Worm (Caenorhabditis elegans) whole organism, young adult: ENCODE results near the gene F12F6.1.
A peak's percentile ranks its signal among the peaks of the same experiment; 100 is the strongest.

ENCODE experiments used
- B0019.2 ChIP-seq: fragments of 200-800 bp; sonication (Bioruptor generic); conservative IDR thresholded peaks from 2 replicates; pipeline ENCODE4 v1.3.6; 2022; ENCODE audit warnings: missing genetic modification reagents, missing genetic modification characterization, missing compliant biosample characterization
- C17E4.6 ChIP-seq: fragments of 200-800 bp; sonication (Bioruptor generic); IDR thresholded peaks from 2 replicates; pipeline ENCODE4 v1.3.6; 2022; ENCODE audit warnings: missing genetic modification reagents, missing genetic modification characterization, missing compliant biosample characterization
- F23B12.7 ChIP-seq: sonication (generic microtip); optimal IDR thresholded peaks from 2 replicates; lab custom pipeline; 2017; ENCODE audit warnings: missing genetic modification characterization, mild to moderate bottlenecking, missing compliant biosample characterization, antibody characterized with exemption, moderate library complexity; ENCODE audit not compliant: insufficient read depth
- F33H1.4 ChIP-seq: fragments of 200-800 bp; sonication (Bioruptor generic); IDR thresholded peaks from 2 replicates; pipeline ENCODE4 v1.3.6; 2022; ENCODE audit warnings: missing genetic modification reagents, missing genetic modification characterization, missing compliant biosample characterization
- F37B4.10 ChIP-seq: fragments of 200-800 bp; sonication (Bioruptor generic); IDR thresholded peaks from 2 replicates; pipeline ENCODE4 v1.3.6; 2022; ENCODE audit warnings: missing genetic modification characterization, missing compliant biosample characterization
- F39B2.1 ChIP-seq: fragments of 200-800 bp; sonication (Bioruptor generic); IDR thresholded peaks from 2 replicates; pipeline ENCODE4 v1.3.6; 2022; ENCODE audit warnings: missing genetic modification reagents, missing genetic modification characterization, missing compliant biosample characterization
- F52B5.7 ChIP-seq: sonication (generic microtip); optimal IDR thresholded peaks from 2 replicates; lab custom pipeline; 2016; ENCODE audit warnings: mild to moderate bottlenecking, missing genetic modification characterization, missing compliant biosample characterization
- T07F8.4 ChIP-seq: sonication (generic microtip); optimal IDR thresholded peaks from 2 replicates; lab custom pipeline; 2016; ENCODE audit warnings: mild to moderate bottlenecking, missing genetic modification characterization, moderate library complexity, missing compliant biosample characterization
- Y53F4B.3 ChIP-seq: fragments of 200-800 bp; sonication (Bioruptor generic); IDR thresholded peaks from 2 replicates; pipeline ENCODE4 v1.3.6; 2022; ENCODE audit warnings: missing genetic modification reagents, missing genetic modification characterization, missing compliant biosample characterization
- Y53G8AR.9 ChIP-seq: fragments of 200-800 bp; sonication (Bioruptor generic); conservative IDR thresholded peaks from 2 replicates; pipeline ENCODE4 v1.3.6; 2022; ENCODE audit warnings: missing genetic modification reagents, missing genetic modification characterization, missing compliant biosample characterization
- Y67H2A.10 ChIP-seq: fragments of 200-800 bp; sonication (Bioruptor generic); conservative IDR thresholded peaks from 2 replicates; pipeline ENCODE4 v1.3.6; 2022; ENCODE audit warnings: missing genetic modification reagents, missing genetic modification characterization, missing compliant biosample characterization
- Y79H2A.3 ChIP-seq: fragments of 200-800 bp; sonication (Bioruptor generic); conservative IDR thresholded peaks from 2 replicates; pipeline ENCODE4 v1.3.6; 2022; ENCODE audit warnings: missing genetic modification reagents, missing genetic modification characterization, missing compliant biosample characterization
- ama-1 ChIP-seq, 3 experiments: fragments of 150-350 bp in 1 of 3; sonication (generic microtip) in 2 of 3; optimal IDR thresholded peaks; 2 replicates each; lab custom pipeline; 2014 to 2018; ENCODE audit warnings: missing biosample characterization in 2 of 3, missing genetic modification characterization in 2 of 3, missing genetic modification reagents in 2 of 3
- ccch-3 ChIP-seq: fragments of 200-800 bp; sonication (Bioruptor generic); optimal IDR thresholded peaks from 2 replicates; lab custom pipeline; 2018; ENCODE audit warnings: mild to moderate bottlenecking, missing genetic modification characterization, missing compliant biosample characterization
- ceh-27 ChIP-seq: fragments of 200-800 bp; sonication (Bioruptor generic); optimal IDR thresholded peaks from 2 replicates; lab custom pipeline; 2018; ENCODE audit warnings: mild to moderate bottlenecking, missing genetic modification characterization, moderate library complexity, missing compliant biosample characterization
- ceh-91 ChIP-seq: fragments of 200-800 bp; sonication (Bioruptor generic); IDR thresholded peaks from 2 replicates; pipeline ENCODE4 v1.3.6; 2022; ENCODE audit warnings: missing genetic modification reagents, missing genetic modification characterization, missing compliant biosample characterization
- dox-1 ChIP-seq: fragments of 200-800 bp; sonication (Bioruptor generic); IDR thresholded peaks from 2 replicates; pipeline ENCODE4 v1.3.6; 2022; ENCODE audit warnings: missing genetic modification reagents, missing genetic modification characterization, missing compliant biosample characterization
- dpff-1 ChIP-seq: sonication (generic microtip); optimal IDR thresholded peaks from 2 replicates; lab custom pipeline; 2017; ENCODE audit warnings: mild to moderate bottlenecking, missing genetic modification characterization, missing compliant biosample characterization
- efl-1 ChIP-seq: fragments of 150-350 bp; optimal IDR thresholded peaks from 2 replicates; lab custom pipeline; 2014; ENCODE audit warnings: missing biosample characterization, missing genetic modification reagents, missing genetic modification characterization
- egrh-3 ChIP-seq: fragments of 200-800 bp; sonication (Bioruptor generic); IDR thresholded peaks from 2 replicates; pipeline ENCODE4 v1.3.6; 2022; ENCODE audit warnings: missing genetic modification reagents, missing genetic modification characterization, missing compliant biosample characterization
- ekl-4 ChIP-seq: fragments of 200-800 bp; sonication (Bioruptor generic); IDR thresholded peaks from 2 replicates; pipeline ENCODE4 v1.3.6; 2022; ENCODE audit warnings: missing genetic modification reagents, missing genetic modification characterization, missing compliant biosample characterization
- him-1 ChIP-seq: sonication (generic microtip); optimal IDR thresholded peaks from 2 replicates; lab custom pipeline; 2016; ENCODE audit warnings: missing genotype, missing genetic modification reagents, missing genetic modification characterization, missing compliant biosample characterization
- hmg-1.2 ChIP-seq: fragments of 200-800 bp; sonication (Bioruptor generic); IDR thresholded peaks from 2 replicates; pipeline ENCODE4 v1.3.6; 2022; ENCODE audit warnings: missing genetic modification reagents, missing genetic modification characterization, missing compliant biosample characterization
- hrde-1 ChIP-seq: sonication (generic microtip); optimal IDR thresholded peaks from 2 replicates; lab custom pipeline; 2016; ENCODE audit warnings: missing genetic modification characterization, mild to moderate bottlenecking, missing compliant biosample characterization, moderate library complexity, missing genotype, missing genetic modification reagents, borderline replicate concordance
- hsf-1 ChIP-seq: fragments of 200-800 bp; sonication (Bioruptor generic); IDR thresholded peaks from 2 replicates; pipeline ENCODE4 v1.3.6; 2022; ENCODE audit warnings: missing genetic modification reagents, missing genetic modification characterization, missing compliant biosample characterization
- lin-35 ChIP-seq, 3 experiments: fragments of 150-350 bp in 2 of 3; sonication (generic microtip) in 1 of 3; optimal IDR thresholded peaks; 2 replicates each; lab custom pipeline; 2014 to 2018; ENCODE audit warnings: missing biosample characterization in 3 of 3, missing genetic modification characterization in 3 of 3, missing genetic modification reagents in 3 of 3
- lir-1 ChIP-seq: fragments of 200-800 bp; sonication (Bioruptor generic); conservative IDR thresholded peaks from 2 replicates; pipeline ENCODE4 v1.3.6; 2022; ENCODE audit warnings: missing genetic modification reagents, missing genetic modification characterization, missing compliant biosample characterization
- lsy-27 ChIP-seq: sonication (generic microtip); optimal IDR thresholded peaks from 2 replicates; lab custom pipeline; 2017; ENCODE audit warnings: missing genetic modification characterization, mild to moderate bottlenecking, missing compliant biosample characterization, antibody characterized with exemption, missing genotype, borderline replicate concordance; ENCODE audit not compliant: insufficient read depth
- madf-10 ChIP-seq: sonication (generic microtip); optimal IDR thresholded peaks from 2 replicates; lab custom pipeline; 2016; ENCODE audit warnings: mild to moderate bottlenecking, missing genetic modification characterization, missing compliant biosample characterization
- mcd-1 ChIP-seq: fragments of 200-800 bp; sonication (Bioruptor generic); IDR thresholded peaks from 2 replicates; pipeline ENCODE4 v1.3.6; 2022; ENCODE audit warnings: missing genetic modification reagents, missing genetic modification characterization, missing compliant biosample characterization
- mxl-1 ChIP-seq: sonication (generic microtip); optimal IDR thresholded peaks from 2 replicates; lab custom pipeline; 2016; ENCODE audit warnings: missing genetic modification characterization, missing compliant biosample characterization
- nfyb-1 ChIP-seq: fragments of 200-800 bp; sonication (Bioruptor generic); IDR thresholded peaks from 2 replicates; pipeline ENCODE4 v1.3.6; 2022; ENCODE audit warnings: missing genetic modification reagents, missing genetic modification characterization, missing compliant biosample characterization
- pbrm-1 ChIP-seq: fragments of 200-800 bp; sonication (Bioruptor generic); IDR thresholded peaks from 2 replicates; pipeline ENCODE4 v1.3.6; 2022; ENCODE audit warnings: missing genetic modification reagents, missing genetic modification characterization, missing compliant biosample characterization
- sdz-38 ChIP-seq: sonication (generic microtip); optimal IDR thresholded peaks from 2 replicates; lab custom pipeline; 2016; ENCODE audit warnings: missing genotype, missing genetic modification characterization, missing compliant biosample characterization
- snpc-1.3 ChIP-seq: sonication (generic microtip); optimal IDR thresholded peaks from 2 replicates; lab custom pipeline; 2017; ENCODE audit warnings: missing genetic modification characterization, mild to moderate bottlenecking, missing compliant biosample characterization, antibody characterized with exemption, moderate library complexity, missing genotype, missing genetic modification reagents; ENCODE audit not compliant: insufficient read depth
- somi-1 ChIP-seq: fragments of 200-800 bp; sonication (Bioruptor generic); optimal IDR thresholded peaks from 2 replicates; lab custom pipeline; 2018; ENCODE audit warnings: mild to moderate bottlenecking, missing genetic modification characterization, missing compliant biosample characterization
- tbp1 ChIP-seq: fragments of 200-800 bp; sonication (Bioruptor generic); optimal IDR thresholded peaks from 2 replicates; lab custom pipeline; 2018; ENCODE audit warnings: mild to moderate bottlenecking, missing genetic modification characterization, missing compliant biosample characterization
- tlf-1 ChIP-seq: fragments of 200-800 bp; sonication (Bioruptor generic); optimal IDR thresholded peaks from 2 replicates; lab custom pipeline; 2018; ENCODE audit warnings: mild to moderate bottlenecking, missing genetic modification characterization, missing compliant biosample characterization
- unc-130 ChIP-seq: sonication (generic microtip); optimal IDR thresholded peaks from 2 replicates; lab custom pipeline; 2016; ENCODE audit warnings: missing genetic modification reagents, missing genetic modification characterization, missing compliant biosample characterization
- zfh-2 ChIP-seq: fragments of 200-800 bp; sonication (Bioruptor generic); conservative IDR thresholded peaks from 2 replicates; pipeline ENCODE4 v1.3.6; 2022; ENCODE audit warnings: missing genetic modification reagents, missing genetic modification characterization, missing compliant biosample characterization
- ztf-18 ChIP-seq: sonication (generic microtip); optimal IDR thresholded peaks from 2 replicates; lab custom pipeline; 2016; ENCODE audit warnings: missing genotype, mild to moderate bottlenecking, missing genetic modification characterization, missing compliant biosample characterization
- ztf-22 ChIP-seq: fragments of 200-800 bp; sonication (Bioruptor generic); optimal IDR thresholded peaks from 2 replicates; lab custom pipeline; 2018; ENCODE audit warnings: mild to moderate bottlenecking, missing genetic modification characterization, moderate library complexity, missing compliant biosample characterization

The F12F6.1 gene

DNA sequence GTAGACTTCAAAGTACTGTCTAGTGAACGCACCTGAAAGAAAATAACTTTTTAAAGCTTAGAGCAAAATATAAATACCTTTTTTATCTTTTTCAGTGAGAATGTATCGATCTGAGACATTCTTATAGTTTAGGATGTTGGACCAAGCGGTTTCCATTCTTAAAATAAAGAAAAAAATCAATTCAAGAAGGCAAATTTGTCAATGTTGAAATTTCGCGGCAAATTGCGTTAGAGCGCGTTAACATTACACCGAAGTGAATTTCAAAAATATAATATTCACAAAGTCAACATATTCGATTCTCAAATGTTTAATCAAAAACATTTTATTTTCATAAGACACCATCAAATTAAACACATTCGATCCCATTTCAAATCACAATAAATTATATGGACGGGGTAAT is 22.1 kb upstream of the F12F6.1 start, which contains the start of gene F12F6.7:
TSS of gene F12F6.7 (minus strand) at position 157 of the 400 bp plus-strand sequence.
- TF ChIP-seq dox-1 (GFP tag; lab: Robert Waterston, UW), result no peak
- TF ChIP-seq F39B2.1 (GFP tag; lab: Robert Waterston, UW), result 0 out of 2 replicates have a peak, but pooled peaks have one; percentile 35
- no peak for TF ChIP-seq sdz-38 (tag; lab: Kevin White, UChicago)
- TF ChIP-seq him-1 (tag; lab: Kevin White, UChicago), result no peak
- no peak for TF ChIP-seq Y53F4B.3 (GFP tag; lab: Robert Waterston, UW)
- no peak for TF ChIP-seq mxl-1 (tag; lab: Kevin White, UChicago)
- no peak for TF ChIP-seq ekl-4 (GFP tag; lab: Robert Waterston, UW)
- TF ChIP-seq efl-1 (GFP tag; lab: Kevin White, UChicago), result peak; percentile 5
- no peak for TF ChIP-seq ama-1 (optimal IDR thresholded peaks at IDR 0.05; lab: Kevin White, UChicago)
- TF ChIP-seq ama-1 (GFP tag; optimal IDR thresholded peaks at IDR 0.05; lab: Kevin White, UChicago), result no peak
- no peak for TF ChIP-seq somi-1 (GFP tag; lab: Kevin White, UChicago)
- no peak for TF ChIP-seq ztf-22 (GFP tag; lab: Kevin White, UChicago)
- no peak for TF ChIP-seq F37B4.10
- TF ChIP-seq tbp1 (GFP tag; lab: Kevin White, UChicago), result no peak
- TF ChIP-seq Y67H2A.10 (GFP tag; lab: Robert Waterston, UW), result no peak
- no peak for TF ChIP-seq C17E4.6
- TF ChIP-seq hrde-1, result peak; percentile 37
- TF ChIP-seq T07F8.4 (tag; lab: Kevin White, UChicago), result no peak
- no peak for TF ChIP-seq mcd-1 (GFP tag; lab: Robert Waterston, UW)

DNA sequence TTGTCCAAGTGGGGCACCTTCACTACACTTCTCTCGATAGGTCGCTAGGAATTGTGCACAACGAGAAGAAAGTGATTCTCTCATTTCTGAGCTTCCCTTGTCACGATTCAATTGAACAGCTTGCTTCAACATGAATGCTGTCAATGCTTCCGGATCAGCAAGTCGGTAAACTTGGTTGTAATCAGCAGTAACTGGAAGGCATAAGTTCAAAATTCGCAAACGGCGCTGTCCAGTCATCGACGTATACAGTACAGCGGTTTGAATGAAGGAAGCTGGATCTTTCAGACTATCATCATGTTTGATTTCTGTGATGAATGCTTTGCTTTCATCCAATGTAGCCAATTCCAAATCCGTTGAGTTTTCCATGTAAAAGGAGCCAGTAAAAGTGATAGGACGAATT is 20.7 kb upstream of the F12F6.1 start:
- no peak for TF ChIP-seq Y53G8AR.9 (GFP tag; lab: Robert Waterston, UW)
- no peak for TF ChIP-seq B0019.2
- TF ChIP-seq ekl-4 (GFP tag; lab: Robert Waterston, UW), result 0 out of 2 replicates have a peak, but pooled peaks have one; percentile 11

DNA sequence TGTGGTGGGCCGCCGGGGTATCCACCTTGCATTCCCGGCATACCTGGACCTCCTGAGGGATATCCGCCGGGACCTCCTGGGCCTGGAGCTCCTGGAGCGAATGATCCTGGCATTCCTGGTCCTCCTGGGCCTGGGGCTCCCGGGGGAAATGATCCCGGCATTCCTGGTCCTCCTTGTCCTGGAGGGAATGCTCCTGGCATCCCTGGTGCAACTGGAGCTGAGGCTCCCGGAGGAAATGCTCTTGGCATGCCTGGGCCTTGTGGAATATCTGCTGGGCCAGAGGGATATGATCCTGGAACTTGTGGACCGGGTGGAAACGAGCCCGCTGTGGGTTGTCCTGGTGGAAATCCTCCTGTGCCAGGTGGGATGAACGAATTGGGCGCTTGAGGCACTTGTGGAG is 18.7 kb upstream of the F12F6.1 start:
- TF ChIP-seq B0019.2, result no peak
- no peak for TF ChIP-seq hsf-1 (GFP tag; lab: Robert Waterston, UW)
- peak; percentile 92 for TF ChIP-seq egrh-3
- no peak for TF ChIP-seq F52B5.7 (tag; lab: Kevin White, UChicago)
- TF ChIP-seq lin-35 (GFP tag; optimal IDR thresholded peaks at IDR 0.05; lab: Kevin White, UChicago), result no peak
- peak; percentile 17; the same call in 1 of the 2 replicates for TF ChIP-seq nfyb-1
- TF ChIP-seq ekl-4 (GFP tag; lab: Robert Waterston, UW), result no peak
- no peak for TF ChIP-seq unc-130 (GFP tag; lab: Kevin White, UChicago)
- no peak for TF ChIP-seq F37B4.10
- TF ChIP-seq dpff-1 (tag; lab: Kevin White, UChicago), result no peak
- TF ChIP-seq zfh-2 (GFP tag; lab: Robert Waterston, UW), result peak; percentile 82
- TF ChIP-seq, all 124 proteins: peak for 3

DNA sequence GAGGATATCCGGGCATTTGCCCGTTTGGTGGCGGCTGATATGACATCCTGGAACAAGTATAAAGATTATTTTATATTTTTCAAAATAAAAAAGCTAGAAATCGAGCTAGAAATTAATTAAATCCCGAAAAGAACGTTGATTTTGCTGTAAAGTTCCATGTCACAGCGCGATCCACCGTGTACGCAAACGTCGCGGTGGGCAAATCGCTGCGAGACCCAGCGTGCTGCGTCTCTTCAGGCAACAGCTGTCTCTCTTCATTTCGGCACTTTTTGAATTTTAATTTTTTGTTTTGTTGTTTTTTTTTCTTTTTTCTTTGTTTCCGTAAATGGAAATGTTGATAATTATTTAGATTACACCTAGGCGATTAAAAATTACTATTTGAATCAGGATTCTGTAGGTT is 17.6 kb upstream of the F12F6.1 start, which contains the start of gene sec-24.1:
TSS of gene sec-24.1 (minus strand) at position 49 of the 400 bp plus-strand sequence.
- no peak for TF ChIP-seq ccch-3 (GFP tag; lab: Kevin White, UChicago)
- TF ChIP-seq ceh-91 (GFP tag; lab: Robert Waterston, UW), result 0 out of 2 replicates have a peak, but pooled peaks have one; percentile 41
- 0 out of 2 replicates have a peak, but pooled peaks have one; percentile 32 for TF ChIP-seq egrh-3
- 0 out of 2 replicates have a peak, but pooled peaks have one; percentile 21 for TF ChIP-seq lir-1
- peak; percentile 21 for TF ChIP-seq ztf-18
- peak; percentile 58 for TF ChIP-seq tbp1 (GFP tag; lab: Kevin White, UChicago)
- peak; percentile 95 for TF ChIP-seq hmg-1.2 (GFP tag; lab: Robert Waterston, UW)
- peak; percentile 49 for TF ChIP-seq ceh-27
- TF ChIP-seq F33H1.4 (GFP tag; lab: Robert Waterston, UW), result peak; percentile 99
- no peak for TF ChIP-seq ztf-22 (GFP tag; lab: Kevin White, UChicago)
- peak; percentile 69 for TF ChIP-seq tlf-1 (GFP tag; lab: Kevin White, UChicago)
- TF ChIP-seq madf-10 (tag; lab: Kevin White, UChicago), result peak; percentile 26
- TF ChIP-seq Y79H2A.3, result no peak
- TF ChIP-seq pbrm-1, result peak; percentile 83
- peak; percentile 79 for TF ChIP-seq F23B12.7
- no peak for TF ChIP-seq lsy-27 (tag; lab: Kevin White, UChicago)
- peak; percentile 82 for TF ChIP-seq Y53G8AR.9 (GFP tag; lab: Robert Waterston, UW)
- peak; percentile 68 for TF ChIP-seq snpc-1.3 (tag; lab: Kevin White, UChicago)
